Worm (Caenorhabditis elegans): ENCODE measurements around the gene gtf-2H3.

DNA sequence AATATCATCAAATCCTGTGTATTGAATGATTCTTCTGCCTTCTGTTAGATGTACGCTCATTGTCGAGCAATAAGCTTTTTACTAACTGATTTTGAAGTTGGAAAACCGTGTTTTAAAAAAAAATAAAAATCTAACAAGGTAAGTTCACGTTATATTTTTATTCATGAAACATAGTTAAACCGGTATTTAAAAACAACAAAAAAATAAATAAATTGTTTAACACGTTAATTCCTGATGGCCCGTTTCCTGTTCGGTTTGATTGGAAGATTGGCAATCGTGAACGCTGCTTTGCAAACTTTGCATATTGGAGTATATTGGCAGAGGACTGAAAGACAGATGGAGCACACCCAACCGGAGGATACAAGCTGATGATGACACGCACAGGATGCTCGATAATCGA, 1.1 kb downstream of the gtf-2H3 start, which contains the start of gene ZK1128.3:
- no peak for TF ChIP-seq elt-3 (tag; optimal IDR thresholded peaks at IDR 0.05)
- no peak for TF ChIP-seq nhr-12 (tag; optimal IDR thresholded peaks at IDR 0.05)
- no peak for TF ChIP-seq sptf-1 (tag; optimal IDR thresholded peaks at IDR 0.05)
- TF ChIP-seq unc-62 (GFP tag; optimal IDR thresholded peaks at IDR 0.05), result no peak
- TF ChIP-seq lin-32 (GFP tag; optimal IDR thresholded peaks at IDR 0.05), result no peak
- no peak for TF ChIP-seq ztf-11 (tag; optimal IDR thresholded peaks at IDR 0.05)
- TF ChIP-seq nhr-28 (tag; optimal IDR thresholded peaks at IDR 0.05), result no peak
- no peak for TF ChIP-seq lin-13 (tag; optimal IDR thresholded peaks at IDR 0.05)
